Fruit fly (Drosophila melanogaster) whole organism, embryonic: Measurements from ENCODE around the gene CG8507.

Source experiments
- Adf1 ChIP-seq: fragments of 200-800 bp; sonication (Bioruptor generic); IDR thresholded peaks from 2 replicates; pipeline ENCODE4 v1.3.6; 2022; ENCODE audit warnings: missing biosample characterization, missing genetic modification characterization
- Atf-2 ChIP-seq: fragments of 200-800 bp; sonication (Bioruptor generic); optimal IDR thresholded peaks from 2 replicates; lab custom pipeline; 2016; ENCODE audit warnings: missing biosample characterization, missing genetic modification characterization
- Blimp-1 ChIP-seq: fragments of 200-800 bp; sonication (Bioruptor generic); optimal IDR thresholded peaks from 3 replicates; lab custom pipeline; 2018; ENCODE audit warnings: missing biosample characterization, missing genetic modification characterization, mild to moderate bottlenecking, moderate library complexity, missing genetic modification reagents
- CG11696 ChIP-seq: fragments of 200-800 bp; sonication (Bioruptor generic); IDR thresholded peaks from 2 replicates; pipeline ENCODE4 v1.3.6; 2022; ENCODE audit warnings: missing biosample characterization, missing genetic modification characterization
- CG12236 ChIP-seq: fragments of 200-800 bp; sonication (Bioruptor generic); optimal IDR thresholded peaks from 2 replicates; lab custom pipeline; 2016; ENCODE audit warnings: missing biosample characterization, missing genetic modification characterization
- CG12391 ChIP-seq: fragments of 200-800 bp; sonication (Bioruptor generic); optimal IDR thresholded peaks from 3 replicates; lab custom pipeline; 2018; ENCODE audit warnings: missing biosample characterization, mild to moderate bottlenecking, missing genetic modification characterization, moderate library complexity
- CG12744 ChIP-seq: fragments of 200-800 bp; sonication (Bioruptor generic); optimal IDR thresholded peaks from 2 replicates; lab custom pipeline; 2016; ENCODE audit warnings: missing biosample characterization, missing genetic modification characterization
- CG13624 ChIP-seq: fragments of 200-800 bp; sonication (Bioruptor generic); optimal IDR thresholded peaks from 2 replicates; lab custom pipeline; 2016; ENCODE audit warnings: missing biosample characterization, missing genetic modification characterization
- CG1529 ChIP-seq: fragments of 200-800 bp; sonication (Bioruptor generic); optimal IDR thresholded peaks from 3 replicates; lab custom pipeline; 2018; ENCODE audit warnings: missing biosample characterization, missing genetic modification characterization
- CG18619 ChIP-seq: fragments of 200-800 bp; sonication (Bioruptor generic); optimal IDR thresholded peaks from 3 replicates; lab custom pipeline; 2017; ENCODE audit warnings: missing biosample characterization, mild to moderate bottlenecking, missing genetic modification characterization
- CG34376 ChIP-seq: fragments of 200-800 bp; sonication (Bioruptor generic); optimal IDR thresholded peaks from 2 replicates; lab custom pipeline; 2018; ENCODE audit warnings: missing biosample characterization, mild to moderate bottlenecking, missing genetic modification characterization
- CG3847 ChIP-seq: fragments of 200-800 bp; sonication (Bioruptor generic); IDR thresholded peaks from 2 replicates; pipeline ENCODE4 v1.3.6; 2022; ENCODE audit warnings: missing biosample characterization, missing genetic modification characterization
- CG4282 ChIP-seq: fragments of 200-800 bp; sonication (Bioruptor generic); optimal IDR thresholded peaks from 2 replicates; lab custom pipeline; 2016; ENCODE audit warnings: missing biosample characterization, missing genetic modification characterization
- CG4360 ChIP-seq: fragments of 200-800 bp; sonication (Bioruptor generic); IDR thresholded peaks from 2 replicates; pipeline ENCODE4 v1.3.6; 2022; ENCODE audit warnings: missing biosample characterization, missing genetic modification characterization
- CG4617 ChIP-seq: fragments of 200-800 bp; sonication (Bioruptor generic); optimal IDR thresholded peaks from 3 replicates; lab custom pipeline; 2016; ENCODE audit warnings: missing biosample characterization, missing genetic modification characterization, borderline replicate concordance
- CG6813 ChIP-seq: fragments of 200-800 bp; sonication (Bioruptor generic); optimal IDR thresholded peaks from 2 replicates; lab custom pipeline; 2017; ENCODE audit warnings: missing biosample characterization, missing genetic modification characterization, mild to moderate bottlenecking, moderate library complexity, missing genetic modification reagents
- CG7745 ChIP-seq: fragments of 200-800 bp; sonication (Bioruptor generic); optimal IDR thresholded peaks from 2 replicates; lab custom pipeline; 2018; ENCODE audit warnings: missing biosample characterization, mild to moderate bottlenecking, missing genetic modification characterization, moderate library complexity
- CG8924 ChIP-seq: fragments of 200-800 bp; optimal IDR thresholded peaks from 3 replicates; lab custom pipeline; 2019; ENCODE audit warnings: missing biosample characterization, mild to moderate bottlenecking, missing genetic modification characterization, moderate library complexity
- CG9817 ChIP-seq: fragments of 200-800 bp; sonication (Bioruptor generic); optimal IDR thresholded peaks from 2 replicates; lab custom pipeline; 2018; ENCODE audit warnings: missing biosample characterization, mild to moderate bottlenecking, missing genetic modification characterization, moderate library complexity
- CrebB ChIP-seq: fragments of 200-800 bp; sonication (Bioruptor generic); optimal IDR thresholded peaks from 3 replicates; lab custom pipeline; 2018; ENCODE audit warnings: missing biosample characterization, mild to moderate bottlenecking, missing genetic modification characterization
- Dll ChIP-seq: fragments of 200-800 bp; sonication (Bioruptor generic); IDR thresholded peaks from 4 replicates; pipeline ENCODE4 v1.3.6; 2022; ENCODE audit warnings: missing biosample characterization, missing genetic modification characterization; ENCODE audit not compliant: partially characterized antibody
- Dref ChIP-seq: fragments of 200-800 bp; sonication (Bioruptor generic); IDR thresholded peaks from 2 replicates; pipeline ENCODE4 v1.3.6; 2022; ENCODE audit warnings: missing biosample characterization, missing genetic modification characterization
- E2f2 ChIP-seq: fragments of 200-800 bp; sonication (Bioruptor generic); IDR thresholded peaks from 2 replicates; pipeline ENCODE4 v1.3.6; 2022; ENCODE audit warnings: missing biosample characterization, missing genetic modification characterization
- Ets97D ChIP-seq: fragments of 200-800 bp; sonication (Bioruptor generic); optimal IDR thresholded peaks from 3 replicates; lab custom pipeline; 2016; ENCODE audit warnings: missing biosample characterization, missing genetic modification characterization
- Hr51 ChIP-seq, 2 experiments: fragments of 200-800 bp; sonication (Bioruptor generic); optimal IDR thresholded peaks; 2 replicates in 1 of 2; 3 replicates in 1 of 2; lab custom pipeline; 2016 to 2018; ENCODE audit warnings: missing biosample characterization in 2 of 2, missing genetic modification characterization in 2 of 2, mild to moderate bottlenecking in 1 of 2, moderate library complexity in 1 of 2
- Lhr ChIP-seq: fragments of 200-800 bp; sonication (Bioruptor generic); optimal IDR thresholded peaks from 3 replicates; lab custom pipeline; 2017; ENCODE audit warnings: mild to moderate bottlenecking, missing biosample characterization, missing genetic modification reagents, missing genetic modification characterization
- MBD-R2 ChIP-seq: fragments of 200-800 bp; sonication (Bioruptor generic); IDR thresholded peaks from 2 replicates; pipeline ENCODE4 v1.3.6; 2022; ENCODE audit warnings: missing biosample characterization, missing genetic modification characterization
- Mes4 ChIP-seq: fragments of 200-800 bp; sonication (Bioruptor generic); optimal IDR thresholded peaks from 2 replicates; lab custom pipeline; 2016; ENCODE audit warnings: missing biosample characterization, missing genetic modification characterization
- Sry-β ChIP-seq: fragments of 200-800 bp; sonication (Bioruptor generic); optimal IDR thresholded peaks from 2 replicates; lab custom pipeline; 2018; ENCODE audit warnings: missing biosample characterization, mild to moderate bottlenecking, missing genetic modification characterization, moderate library complexity
- Usf ChIP-seq: fragments of 200-800 bp; sonication (Bioruptor generic); optimal IDR thresholded peaks from 2 replicates; lab custom pipeline; 2017; ENCODE audit warnings: missing genotype, missing biosample characterization, missing genetic modification characterization
- Xbp1 ChIP-seq: fragments of 200-800 bp; sonication (Bioruptor generic); optimal IDR thresholded peaks from 3 replicates; lab custom pipeline; 2016; ENCODE audit warnings: missing biosample characterization, mild to moderate bottlenecking, missing genetic modification characterization
- YL-1 ChIP-seq: fragments of 200-800 bp; sonication (Bioruptor generic); optimal IDR thresholded peaks from 3 replicates; lab custom pipeline; 2017; ENCODE audit warnings: missing biosample characterization, mild to moderate bottlenecking, missing genetic modification characterization
- ab ChIP-seq: fragments of 200-800 bp; sonication (Bioruptor generic); optimal IDR thresholded peaks from 2 replicates; lab custom pipeline; 2016; ENCODE audit warnings: missing biosample characterization, missing genetic modification characterization
- amos ChIP-seq: fragments of 200-800 bp; sonication (Bioruptor generic); IDR thresholded peaks from 2 replicates; pipeline ENCODE4 v1.3.6; 2022; ENCODE audit warnings: missing biosample characterization, missing genetic modification characterization; ENCODE audit not compliant: partially characterized antibody
- ash1 ChIP-seq: fragments of 200-800 bp; sonication (Bioruptor generic); optimal IDR thresholded peaks from 2 replicates; lab custom pipeline; 2018; ENCODE audit warnings: missing biosample characterization, mild to moderate bottlenecking, missing genetic modification characterization
- bbx ChIP-seq: fragments of 200-800 bp; sonication (Bioruptor generic); IDR thresholded peaks from 2 replicates; pipeline ENCODE4 v1.3.6; 2022; ENCODE audit warnings: missing biosample characterization, missing genetic modification characterization; ENCODE audit not compliant: partially characterized antibody
- chm ChIP-seq: fragments of 200-800 bp; sonication (Bioruptor generic); IDR thresholded peaks from 2 replicates; pipeline ENCODE4 v1.3.6; 2022; ENCODE audit warnings: missing biosample characterization, missing genetic modification characterization
- corto ChIP-seq: fragments of 200-800 bp; sonication (Bioruptor generic); optimal IDR thresholded peaks from 2 replicates; lab custom pipeline; 2016; ENCODE audit warnings: missing biosample characterization, mild to moderate bottlenecking, missing genetic modification characterization, moderate library complexity
- dmrt99B ChIP-seq: fragments of 200-800 bp; sonication (Bioruptor generic); optimal IDR thresholded peaks from 2 replicates; lab custom pipeline; 2018; ENCODE audit warnings: missing biosample characterization, mild to moderate bottlenecking, missing genetic modification characterization, moderate library complexity
- dpn ChIP-seq, 2 experiments: fragments of 200-800 bp; sonication (Bioruptor generic); optimal IDR thresholded peaks; 3 replicates each; lab custom pipeline; 2016; ENCODE audit warnings: missing biosample characterization in 2 of 2, missing genetic modification characterization in 2 of 2
- en ChIP-seq: fragments of 200-800 bp; sonication (Bioruptor generic); optimal IDR thresholded peaks from 2 replicates; lab custom pipeline; 2016; ENCODE audit warnings: missing biosample characterization, missing genetic modification characterization
- grau ChIP-seq: fragments of 200-800 bp; optimal IDR thresholded peaks from 3 replicates; lab custom pipeline; 2019; ENCODE audit warnings: missing biosample characterization, mild to moderate bottlenecking, missing genetic modification characterization, moderate library complexity
- mam ChIP-seq: fragments of 200-800 bp; sonication (Bioruptor generic); optimal IDR thresholded peaks from 3 replicates; lab custom pipeline; 2016; ENCODE audit warnings: missing biosample characterization, missing genetic modification characterization
- pum ChIP-seq: fragments of 200-800 bp; sonication (Bioruptor generic); optimal IDR thresholded peaks from 2 replicates; lab custom pipeline; 2016; ENCODE audit warnings: missing biosample characterization, missing genetic modification characterization
- ro ChIP-seq: fragments of 200-800 bp; sonication (Bioruptor generic); IDR thresholded peaks from 2 replicates; pipeline ENCODE4 v1.3.6; 2022; ENCODE audit warnings: missing biosample characterization, missing genetic modification characterization
- sc ChIP-seq, 3 experiments: fragments of >200 bp in 2 of 3; fragments of 200-800 bp in 1 of 3; sonication (Bioruptor generic) in 1 of 3; optimal IDR thresholded peaks; 2 replicates in 2 of 3; 3 replicates in 1 of 3; lab custom pipeline; 2017; ENCODE audit warnings: mild to moderate bottlenecking in 1 of 3, missing biosample characterization in 1 of 3, missing genetic modification characterization in 1 of 3, missing genetic modification reagents in 1 of 3
- tap ChIP-seq: fragments of 200-800 bp; optimal IDR thresholded peaks from 3 replicates; lab custom pipeline; 2019; ENCODE audit warnings: missing biosample characterization, mild to moderate bottlenecking, missing genetic modification characterization, moderate library complexity
- twi ChIP-seq: fragments of 200-800 bp; optimal IDR thresholded peaks from 2 replicates; lab custom pipeline; 2019; ENCODE audit warnings: missing biosample characterization, mild to moderate bottlenecking, missing genetic modification characterization, moderate library complexity
- unc-4 ChIP-seq: fragments of 200-800 bp; sonication (Bioruptor generic); IDR thresholded peaks from 2 replicates; pipeline ENCODE4 v1.3.6; 2022; ENCODE audit warnings: missing biosample characterization, missing genetic modification characterization; ENCODE audit not compliant: partially characterized antibody
- zen2 ChIP-seq: fragments of 200-800 bp; sonication (Bioruptor generic); IDR thresholded peaks from 3 replicates; pipeline ENCODE4 v1.3.6; 2022; ENCODE audit warnings: missing biosample characterization, missing genetic modification characterization; ENCODE audit not compliant: partially characterized antibody

The CG8507 gene

dm6 chr3R:9793018-9793417, 1.7 kb downstream of the CG8507 start, which contains the start of gene CG8516 (continued):
- no peak for TF ChIP-seq CG6813 (GFP tag; lab: Kevin White, UChicago)
- TF ChIP-seq Adf1 (GFP tag; lab: Robert Waterston, UW), result 0 out of 2 replicates have a peak, but pooled peaks have one; percentile 10
- TF ChIP-seq CG1529 (GFP tag; lab: Kevin White, UChicago), result no peak
- TF ChIP-seq CG12236 (GFP tag; lab: Kevin White, UChicago), result no peak
- TF ChIP-seq Dref, result no peak
- TF ChIP-seq YL-1 (GFP tag; lab: Kevin White, UChicago), result peak; percentile 77
- TF ChIP-seq dmrt99B (tag; lab: Kevin White, UChicago), result no peak
- TF ChIP-seq Lhr (GFP tag; lab: Kevin White, UChicago), result peak; percentile 33
- TF ChIP-seq CG7745 (tag; lab: Kevin White, UChicago), result no peak
- peak; percentile 80 for TF ChIP-seq Sry-β
- no peak for TF ChIP-seq ab (GFP tag; lab: Kevin White, UChicago)
- TF ChIP-seq CrebB, result no peak
- no peak for TF ChIP-seq sc (optimal IDR thresholded peaks at IDR 0.05; lab: Kevin White, UChicago)
- TF ChIP-seq sc (GFP tag; optimal IDR thresholded peaks at IDR 0.05; lab: Kevin White, UChicago), result no peak
- peak; percentile 12 for TF ChIP-seq CG34376 (GFP tag; lab: Kevin White, UChicago)
- no peak; the same call in 1 of the 2 replicates for TF ChIP-seq bbx (GFP tag; lab: Robert Waterston, UW)
- no peak for TF ChIP-seq CG18619 (GFP tag; lab: Kevin White, UChicago)
- no peak for TF ChIP-seq CG13624
- TF ChIP-seq CG4617 (GFP tag; lab: Kevin White, UChicago), result peak; percentile 91
- TF ChIP-seq amos, result no peak; the same call in 1 of the 2 replicates
- TF ChIP-seq Blimp-1 (GFP tag; lab: Kevin White, UChicago), result no peak
- peak; percentile 43 for TF ChIP-seq Ets97D
- no peak for TF ChIP-seq twi (tag; lab: Kevin White, UChicago)
- no peak for TF ChIP-seq dpn (GFP tag; optimal IDR thresholded peaks at IDR 0.05; lab: Kevin White, UChicago)
- TF ChIP-seq CG12744, result no peak
- no peak for TF ChIP-seq en (GFP tag; lab: Kevin White, UChicago)
- no peak for TF ChIP-seq ro (GFP tag; lab: Robert Waterston, UW)
- TF ChIP-seq CG3847 (GFP tag; lab: Robert Waterston, UW), result peak; percentile 37; the same call in 1 of the 2 replicates
- no peak for TF ChIP-seq zen2 (GFP tag; lab: Robert Waterston, UW)
- TF ChIP-seq tap (tag; lab: Kevin White, UChicago), result no peak
- no peak for TF ChIP-seq ash1 (GFP tag; lab: Kevin White, UChicago)
- TF ChIP-seq MBD-R2 (GFP tag; lab: Robert Waterston, UW), result peak; percentile 81
- TF ChIP-seq CG4282 (GFP tag; lab: Kevin White, UChicago), result no peak
- TF ChIP-seq Xbp1 (GFP tag; lab: Kevin White, UChicago), result no peak
- TF ChIP-seq CG9817, result no peak
- TF ChIP-seq CG12391 (tag; lab: Kevin White, UChicago), result peak; percentile 33
- TF ChIP-seq corto (GFP tag; lab: Kevin White, UChicago), result no peak
- no peak for TF ChIP-seq Mes4 (GFP tag; lab: Kevin White, UChicago)
- TF ChIP-seq CG11696 (GFP tag; lab: Robert Waterston, UW), result no peak
- TF ChIP-seq Dll, result no peak
- TF ChIP-seq grau (tag; lab: Kevin White, UChicago), result peak; percentile 18
- TF ChIP-seq unc-4 (GFP tag; lab: Robert Waterston, UW), result peak; percentile 20; the same call in 1 of the 2 replicates
- TF ChIP-seq CG4360, result peak; percentile 90
- TF ChIP-seq Hr51 (GFP tag; optimal IDR thresholded peaks at IDR 0.05; lab: Kevin White, UChicago), result no peak
- TF ChIP-seq chm (GFP tag; lab: Robert Waterston, UW), result no peak
- no peak for TF ChIP-seq Atf-2 (GFP tag; lab: Kevin White, UChicago)
- no peak for TF ChIP-seq mam (GFP tag; lab: Kevin White, UChicago)
- peak; percentile 49 for TF ChIP-seq E2f2 (GFP tag; lab: Robert Waterston, UW)
- TF ChIP-seq pum (GFP tag; lab: Kevin White, UChicago), result no peak
- no peak for TF ChIP-seq Usf (GFP tag; lab: Kevin White, UChicago)
- TF ChIP-seq CG8924 (tag; lab: Kevin White, UChicago), result peak; percentile 23
